Fruit fly (Drosophila melanogaster) whole organism, embryonic: ENCODE data around the gene dia.
A peak's percentile ranks its signal among the peaks of the same experiment; 100 is the strongest.

Experiments used
- Asciz ChIP-seq: fragments of 200-800 bp; sonication (Bioruptor generic); optimal IDR thresholded peaks from 2 replicates; lab custom pipeline; 2017; ENCODE audit warnings: missing biosample characterization, mild to moderate bottlenecking, missing genetic modification characterization, missing genetic modification reagents
- Atf-2 ChIP-seq: fragments of 200-800 bp; sonication (Bioruptor generic); optimal IDR thresholded peaks from 2 replicates; lab custom pipeline; 2016; ENCODE audit warnings: missing biosample characterization, missing genetic modification characterization
- Awh ChIP-seq: fragments of 200-800 bp; sonication (Bioruptor generic); IDR thresholded peaks from 2 replicates; pipeline ENCODE4, ENCODE4 v1.3.6; 2022; ENCODE audit warnings: missing biosample characterization, missing genetic modification characterization
- Bgb ChIP-seq: fragments of 200-800 bp; sonication (Bioruptor generic); IDR thresholded peaks from 2 replicates; pipeline ENCODE4 v1.3.6; 2022; ENCODE audit warnings: missing biosample characterization, missing genetic modification characterization; ENCODE audit not compliant: partially characterized antibody
- BtbVII ChIP-seq: fragments of 200-800 bp; sonication (Bioruptor generic); optimal IDR thresholded peaks from 3 replicates; lab custom pipeline; 2017; ENCODE audit warnings: missing biosample characterization, mild to moderate bottlenecking, missing genetic modification characterization
- Bteb2 ChIP-seq: fragments of 200-800 bp; sonication (Bioruptor generic); optimal IDR thresholded peaks from 2 replicates; lab custom pipeline; 2016; ENCODE audit warnings: missing biosample characterization, missing genetic modification characterization
- CG10654 ChIP-seq: fragments of 200-800 bp; sonication (Bioruptor generic); optimal IDR thresholded peaks from 2 replicates; lab custom pipeline; 2016; ENCODE audit warnings: missing biosample characterization, missing genetic modification characterization
- CG11456 ChIP-seq: fragments of 200-800 bp; sonication (Bioruptor generic); IDR thresholded peaks from 3 replicates; pipeline ENCODE4 v1.3.6; 2022; ENCODE audit warnings: missing biosample characterization, missing genetic modification characterization
- CG15011 ChIP-seq: fragments of 200-800 bp; sonication (Bioruptor generic); optimal IDR thresholded peaks from 3 replicates; lab custom pipeline; 2018; ENCODE audit warnings: missing biosample characterization, mild to moderate bottlenecking, missing genetic modification characterization
- CG17361 ChIP-seq: fragments of 200-800 bp; sonication (Bioruptor generic); IDR thresholded peaks from 3 replicates; pipeline ENCODE4 v1.3.6; 2022; ENCODE audit warnings: missing biosample characterization, missing genetic modification characterization
- CG6813 ChIP-seq: fragments of 200-800 bp; sonication (Bioruptor generic); optimal IDR thresholded peaks from 2 replicates; lab custom pipeline; 2017; ENCODE audit warnings: missing biosample characterization, missing genetic modification characterization, mild to moderate bottlenecking, moderate library complexity, missing genetic modification reagents
- CG7556 ChIP-seq: fragments of 200-800 bp; sonication (Bioruptor generic); optimal IDR thresholded peaks from 2 replicates; lab custom pipeline; 2017; ENCODE audit warnings: missing biosample characterization, mild to moderate bottlenecking, missing genetic modification characterization
- CG7839 ChIP-seq: fragments of 200-800 bp; sonication (Bioruptor generic); optimal IDR thresholded peaks from 3 replicates; lab custom pipeline; 2018; ENCODE audit warnings: missing biosample characterization, mild to moderate bottlenecking, missing genetic modification characterization, moderate library complexity
- CG8359 ChIP-seq: fragments of 200-800 bp; sonication (Bioruptor generic); optimal IDR thresholded peaks from 2 replicates; lab custom pipeline; 2017; ENCODE audit warnings: missing biosample characterization, mild to moderate bottlenecking, missing genetic modification characterization, borderline replicate concordance
- CG8924 ChIP-seq: fragments of 200-800 bp; optimal IDR thresholded peaks from 3 replicates; lab custom pipeline; 2019; ENCODE audit warnings: missing biosample characterization, mild to moderate bottlenecking, missing genetic modification characterization, moderate library complexity
- CG9876 ChIP-seq: fragments of 200-800 bp; sonication (Bioruptor generic); optimal IDR thresholded peaks from 2 replicates; lab custom pipeline; 2016; ENCODE audit warnings: missing biosample characterization, missing genetic modification characterization
- CkIIα-i1 ChIP-seq: fragments of 200-800 bp; sonication (Bioruptor generic); IDR thresholded peaks from 2 replicates; pipeline ENCODE4 v1.3.6; 2022; ENCODE audit warnings: missing biosample characterization, missing genetic modification characterization
- Dip3 ChIP-seq: fragments of 200-800 bp; sonication (Bioruptor generic); optimal IDR thresholded peaks from 3 replicates; lab custom pipeline; 2016; ENCODE audit warnings: missing biosample characterization, missing genetic modification characterization
- Drgx ChIP-seq: fragments of 200-800 bp; sonication (Bioruptor generic); IDR thresholded peaks from 2 replicates; pipeline ENCODE4 v1.3.6; 2022; ENCODE audit warnings: missing biosample characterization, missing genetic modification characterization
- Fer3 ChIP-seq: fragments of 200-800 bp; sonication (Bioruptor generic); optimal IDR thresholded peaks from 2 replicates; lab custom pipeline; 2018; ENCODE audit warnings: missing biosample characterization, mild to moderate bottlenecking, missing genetic modification characterization, moderate library complexity
- GATAe ChIP-seq: fragments of 200-800 bp; sonication (Bioruptor generic); conservative IDR thresholded peaks from 2 replicates; pipeline ENCODE4 v1.3.6; 2022; ENCODE audit warnings: missing biosample characterization, missing genetic modification characterization
- HLHmδ ChIP-seq: fragments of 200-800 bp; sonication (Bioruptor generic); optimal IDR thresholded peaks from 2 replicates; lab custom pipeline; 2018; ENCODE audit warnings: missing biosample characterization, mild to moderate bottlenecking, missing genetic modification characterization, moderate library complexity
- Hand ChIP-seq: fragments of 200-800 bp; sonication (Bioruptor generic); optimal IDR thresholded peaks from 2 replicates; lab custom pipeline; 2017; ENCODE audit warnings: mild to moderate bottlenecking, missing biosample characterization, missing genetic modification reagents, missing genetic modification characterization
- Hmx ChIP-seq: fragments of 200-800 bp; sonication (Bioruptor generic); optimal IDR thresholded peaks from 2 replicates; lab custom pipeline; 2016; ENCODE audit warnings: missing biosample characterization, missing genetic modification characterization
- Hr39 ChIP-seq: fragments of >200 bp; optimal IDR thresholded peaks from 2 replicates; lab custom pipeline; 2017
- Lim3 ChIP-seq: fragments of 200-800 bp; sonication (Bioruptor generic); IDR thresholded peaks from 2 replicates; pipeline ENCODE4 v1.3.6; 2022; ENCODE audit warnings: missing biosample characterization, missing genetic modification characterization
- MBD-R2 ChIP-seq: fragments of 200-800 bp; sonication (Bioruptor generic); IDR thresholded peaks from 2 replicates; pipeline ENCODE4 v1.3.6; 2022; ENCODE audit warnings: missing biosample characterization, missing genetic modification characterization
- NC2β ChIP-seq: fragments of 200-800 bp; sonication (Bioruptor generic); optimal IDR thresholded peaks from 2 replicates; lab custom pipeline; 2016; ENCODE audit warnings: missing biosample characterization, missing genetic modification characterization
- Neu2 ChIP-seq: fragments of 200-800 bp; sonication (Bioruptor generic); optimal IDR thresholded peaks from 3 replicates; lab custom pipeline; 2016; ENCODE audit warnings: missing biosample characterization, missing genetic modification characterization, borderline replicate concordance
- Oli ChIP-seq: fragments of 200-800 bp; sonication (Bioruptor generic); optimal IDR thresholded peaks from 2 replicates; lab custom pipeline; 2018; ENCODE audit warnings: missing biosample characterization, mild to moderate bottlenecking, missing genetic modification characterization, moderate library complexity
- Sin3A ChIP-seq: fragments of >200 bp; optimal IDR thresholded peaks from 2 replicates; lab custom pipeline; 2018
- Xrp1 ChIP-seq: fragments of 200-800 bp; sonication (Bioruptor generic); IDR thresholded peaks from 2 replicates; pipeline ENCODE4 v1.3.6; 2022; ENCODE audit warnings: missing biosample characterization, missing genetic modification characterization
- az2 ChIP-seq: fragments of 200-800 bp; sonication (Bioruptor generic); optimal IDR thresholded peaks from 3 replicates; lab custom pipeline; 2016; ENCODE audit warnings: missing biosample characterization, missing genetic modification characterization
- bsh ChIP-seq, 2 experiments: fragments of 200-800 bp; sonication (Bioruptor generic); optimal IDR thresholded peaks; 2 replicates each; lab custom pipeline; 2017 to 2018; ENCODE audit warnings: mild to moderate bottlenecking in 2 of 2, missing biosample characterization in 2 of 2, missing genetic modification characterization in 2 of 2, moderate library complexity in 1 of 2
- ci ChIP-seq: fragments of 200-800 bp; sonication (Bioruptor generic); IDR thresholded peaks from 3 replicates; pipeline ENCODE4 v1.3.6; 2022; ENCODE audit warnings: missing biosample characterization, missing genetic modification characterization
- crc ChIP-seq: fragments of 200-800 bp; sonication (Bioruptor generic); optimal IDR thresholded peaks from 2 replicates; lab custom pipeline; 2016; ENCODE audit warnings: missing biosample characterization, missing genetic modification characterization
- hkb ChIP-seq, 2 experiments: fragments of 200-800 bp in 1 of 2; fragments of >200 bp in 1 of 2; sonication (Bioruptor generic) in 1 of 2; IDR thresholded peaks in 1 of 2; optimal IDR thresholded peaks in 1 of 2; 2 replicates each; pipeline versions ENCODE4 v1.3.6 to Lab custom; 2017 to 2022; ENCODE audit warnings: missing biosample characterization in 1 of 2, missing genetic modification characterization in 1 of 2
- jigr1 ChIP-seq: fragments of 200-800 bp; sonication (Bioruptor generic); IDR thresholded peaks from 3 replicates; pipeline ENCODE4 v1.3.6; 2022; ENCODE audit warnings: missing biosample characterization, missing genetic modification characterization
- jumu ChIP-seq: fragments of 200-800 bp; sonication (Bioruptor generic); optimal IDR thresholded peaks from 3 replicates; lab custom pipeline; 2016; ENCODE audit warnings: missing biosample characterization, missing genetic modification characterization
- lov ChIP-seq, 2 experiments: fragments of 200-800 bp in 1 of 2; fragments of >200 bp in 1 of 2; sonication (Bioruptor generic) in 1 of 2; IDR thresholded peaks in 1 of 2; optimal IDR thresholded peaks in 1 of 2; 2 replicates in 1 of 2; 3 replicates in 1 of 2; pipeline versions ENCODE4 v1.3.6 to Lab custom; 2017 to 2022; ENCODE audit warnings: missing biosample characterization in 1 of 2, missing genetic modification characterization in 1 of 2
- maf-S ChIP-seq: fragments of 200-800 bp; sonication (Bioruptor generic); optimal IDR thresholded peaks from 2 replicates; lab custom pipeline; 2016; ENCODE audit warnings: missing biosample characterization, missing genetic modification characterization
- pb ChIP-seq: fragments of 200-800 bp; sonication (Bioruptor generic); optimal IDR thresholded peaks from 3 replicates; lab custom pipeline; 2016; ENCODE audit warnings: missing biosample characterization, missing genetic modification characterization
- pfk ChIP-seq: fragments of 200-800 bp; sonication (Bioruptor generic); optimal IDR thresholded peaks from 2 replicates; lab custom pipeline; 2018; ENCODE audit warnings: missing biosample characterization, mild to moderate bottlenecking, missing genetic modification characterization, moderate library complexity
- pum ChIP-seq: fragments of 200-800 bp; sonication (Bioruptor generic); optimal IDR thresholded peaks from 2 replicates; lab custom pipeline; 2016; ENCODE audit warnings: missing biosample characterization, missing genetic modification characterization
- pzg ChIP-seq: fragments of 200-800 bp; sonication (Bioruptor generic); optimal IDR thresholded peaks from 3 replicates; lab custom pipeline; 2018; ENCODE audit warnings: missing biosample characterization, mild to moderate bottlenecking, missing genetic modification characterization, moderate library complexity
- slbo ChIP-seq: fragments of 200-800 bp; sonication (Bioruptor generic); IDR thresholded peaks from 2 replicates; pipeline ENCODE4 v1.3.6; 2022; ENCODE audit warnings: missing biosample characterization, missing genetic modification characterization
- sna ChIP-seq: fragments of 200-800 bp; sonication (Bioruptor generic); IDR thresholded peaks from 2 replicates; pipeline ENCODE4 v1.3.6; 2022; ENCODE audit warnings: missing biosample characterization, missing genetic modification characterization; ENCODE audit not compliant: partially characterized antibody
- stwl ChIP-seq: fragments of 200-800 bp; sonication (Bioruptor generic); optimal IDR thresholded peaks from 3 replicates; lab custom pipeline; 2018; ENCODE audit warnings: missing biosample characterization, mild to moderate bottlenecking, missing genetic modification characterization, moderate library complexity
- toy ChIP-seq: fragments of 200-800 bp; sonication (Bioruptor generic); IDR thresholded peaks from 2 replicates; pipeline ENCODE4 v1.3.6; 2022; ENCODE audit warnings: missing biosample characterization, missing genetic modification characterization
- wor ChIP-seq: fragments of 200-800 bp; sonication (Bioruptor generic); IDR thresholded peaks from 2 replicates; pipeline ENCODE4 v1.3.6; 2022; ENCODE audit warnings: missing biosample characterization, missing genetic modification characterization
- yki ChIP-seq: fragments of >200 bp; optimal IDR thresholded peaks from 3 replicates; lab custom pipeline; 2018

Gene dia

dm6 chr2L:20752160-20752559, 5.8 kb upstream of the dia start, which contains the start of the genes Amacr and Ns4 (continued):
- TF ChIP-seq pum (GFP tag; lab: Kevin White, UChicago) (peak; percentile 53), CG10654 (GFP tag; lab: Kevin White, UChicago) (no peak), az2 (peak; percentile 18), Xrp1 (GFP tag; lab: Robert Waterston, UW) (no peak), Dip3 (GFP tag; lab: Kevin White, UChicago) (peak; percentile 60), jigr1 (GFP tag; lab: Robert Waterston, UW) (no peak), CG8924 (tag; lab: Kevin White, UChicago) (no peak), Asciz (GFP tag; lab: Kevin White, UChicago) (no peak), Bteb2 (GFP tag; lab: Kevin White, UChicago) (no peak), jumu (GFP tag; lab: Kevin White, UChicago) (peak; percentile 66), bsh (GFP tag; optimal IDR thresholded peaks at IDR 0.05; lab: Kevin White, UChicago) (peak; percentile 54 to 56), stwl (peak; percentile 51), pzg (GFP tag; lab: Kevin White, UChicago) (peak; percentile 44), CG7556 (GFP tag; lab: Kevin White, UChicago) (no peak), CG11456 (GFP tag; lab: Robert Waterston, UW) (no peak), hkb (optimal IDR thresholded peaks at IDR 0.05; lab: Kevin White, UChicago) (no peak), hkb (GFP tag; IDR thresholded peaks at IDR 0.05; lab: Robert Waterston, UW) (no peak), slbo (peak; percentile 78), Fer3 (tag; lab: Kevin White, UChicago) (peak; percentile 12), pb (GFP tag; lab: Kevin White, UChicago) (peak; percentile 49), NC2β (peak; percentile 25), MBD-R2 (peak; percentile 93), lov (optimal IDR thresholded peaks at IDR 0.05; lab: Kevin White, UChicago) (no peak), lov (GFP tag; IDR thresholded peaks at IDR 0.05; lab: Robert Waterston, UW) (no peak), Atf-2 (peak; percentile 42), CG17361 (no peak), pfk (no peak), toy (GFP tag; lab: Robert Waterston, UW) (no peak), Sin3A (lab: Kevin White, UChicago) (peak; percentile 42), yki (no peak), wor (0 out of 2 replicates have a peak, but pooled peaks have one; percentile 25), Oli (tag; lab: Kevin White, UChicago) (peak; percentile 38), Drgx (GFP tag; lab: Robert Waterston, UW) (peak; percentile 59), Neu2 (GFP tag; lab: Kevin White, UChicago) (no peak), Bgb (GFP tag; lab: Robert Waterston, UW) (0 out of 2 replicates have a peak, but pooled peaks have one; percentile 17), Hr39 (lab: Kevin White, UChicago) (no peak), sna (GFP tag; lab: Robert Waterston, UW) (peak; percentile 39; the same call in 1 of the 2 replicates), CG8359 (no peak), CG15011 (GFP tag; lab: Kevin White, UChicago) (no peak), CG9876 (GFP tag; lab: Kevin White, UChicago) (peak; percentile 2), CkIIα-i1 (GFP tag; lab: Robert Waterston, UW) (no peak), ci (GFP tag; lab: Robert Waterston, UW) (0 out of 3 replicates have a peak, but pooled peaks have one; percentile 30), CG7839 (tag; lab: Kevin White, UChicago) (no peak), Hand (GFP tag; lab: Kevin White, UChicago) (no peak), maf-S (peak; percentile 36), Lim3 (GFP tag; lab: Robert Waterston, UW) (no peak), BtbVII (no peak), crc (GFP tag; lab: Kevin White, UChicago) (peak; percentile 29), Hmx (GFP tag; lab: Kevin White, UChicago) (no peak), GATAe (GFP tag; lab: Robert Waterston, UW) (no peak), CG6813 (no peak), HLHmδ (GFP tag; lab: Kevin White, UChicago) (no peak), Awh (GFP tag; lab: Robert Waterston, UW) (no peak)
